Fruit fly (Drosophila melanogaster) S2 (cell line): ENCODE measurements around the gene CG42246.

ENCODE experiments used
- CG8478 ChIP-seq: fragments of >200 bp; optimal IDR thresholded peaks from 2 replicates; lab custom pipeline; 2018
- CTCF ChIP-seq, 2 experiments: fragments of >200 bp; optimal IDR thresholded peaks; 2 replicates each; lab custom pipeline; 2018

DNA sequence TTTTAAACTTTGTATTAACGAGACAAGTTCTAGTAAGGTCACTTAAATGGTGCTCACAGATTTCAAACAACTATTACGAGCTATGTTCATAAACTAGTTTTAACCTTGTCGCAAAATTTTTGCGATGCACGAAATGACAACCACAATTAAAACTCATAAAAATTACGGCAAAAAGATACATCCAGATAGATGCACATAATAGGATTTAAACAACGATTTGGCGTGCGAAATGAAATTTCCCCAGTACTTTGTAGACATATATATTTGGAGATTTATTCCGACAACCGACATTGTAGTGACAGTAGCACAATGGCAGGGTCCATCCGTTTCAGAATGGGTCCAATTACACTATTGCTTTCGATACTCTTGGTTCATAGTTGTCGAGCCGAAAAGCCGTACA lies 33.9 kb downstream of the CG42246 start, which contains the start of gene CheA7a:
- TF ChIP-seq CG8478 (lab: Kevin White, UChicago) = no peak
- no peak for TF ChIP-seq CTCF (optimal IDR thresholded peaks at IDR 0.05; lab: Kevin White, UChicago)
